Worm (Caenorhabditis elegans): ENCODE data around the gene gldi-10.

DNA sequence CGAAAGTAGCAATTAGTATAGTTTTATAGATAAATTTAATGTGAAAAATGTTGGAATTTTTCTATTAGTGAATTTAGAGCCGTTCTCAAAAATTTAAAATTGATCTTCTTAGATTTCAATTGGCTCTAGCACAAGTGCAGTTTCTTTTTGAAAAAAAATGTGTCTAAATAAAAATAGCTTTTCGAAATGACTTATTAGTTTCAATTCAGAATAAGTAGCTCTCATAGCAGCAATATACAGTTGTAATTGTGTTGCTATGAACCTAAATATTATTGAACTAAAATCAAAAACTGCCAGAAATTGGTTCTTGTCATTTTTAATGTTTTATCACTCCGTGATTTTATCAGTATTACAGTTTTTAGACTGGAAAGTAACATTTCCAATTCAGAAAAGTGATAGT, 18.7 kb downstream of the gldi-10 start:
- no peak for TF ChIP-seq ref-1 (GFP tag; conservative IDR thresholded peaks at IDR 0.05)
- TF ChIP-seq ztf-23 (GFP tag; IDR thresholded peaks at IDR 0.05), result no peak
- TF ChIP-seq T22C8.4 (GFP tag; IDR thresholded peaks at IDR 0.05), result no peak
- no peak for TF ChIP-seq klf-2 (GFP tag; conservative IDR thresholded peaks at IDR 0.05)

All from whole organism, midembryonic.